Fruit fly (Drosophila melanogaster) whole organism, embryonic: Measurements from ENCODE around the gene drn.
A peak's percentile ranks its signal among the peaks of the same experiment; 100 is the strongest.

Experiments
- Bdp1 ChIP-seq: fragments of 200-800 bp; sonication (Bioruptor generic); optimal IDR thresholded peaks from 3 replicates; lab custom pipeline; 2016; ENCODE audit warnings: missing biosample characterization, missing genetic modification characterization
- C15 ChIP-seq: fragments of 200-800 bp; sonication (Bioruptor generic); IDR thresholded peaks from 3 replicates; pipeline ENCODE4 v1.3.6; 2022; ENCODE audit warnings: missing biosample characterization, missing genetic modification characterization
- CG10462 ChIP-seq: fragments of 200-800 bp; sonication (Bioruptor generic); optimal IDR thresholded peaks from 2 replicates; lab custom pipeline; 2016; ENCODE audit warnings: missing biosample characterization, missing genetic modification characterization
- CG11093 ChIP-seq: fragments of 200-800 bp; sonication (Bioruptor generic); IDR thresholded peaks from 3 replicates; pipeline ENCODE4 v1.3.6; 2022; ENCODE audit warnings: missing biosample characterization, missing genetic modification characterization
- CG11560 ChIP-seq: fragments of 200-800 bp; sonication (Bioruptor generic); IDR thresholded peaks from 3 replicates; pipeline ENCODE4 v1.3.6; 2022; ENCODE audit warnings: missing biosample characterization, missing genetic modification characterization
- CG12219 ChIP-seq: fragments of 200-800 bp; sonication (Bioruptor generic); optimal IDR thresholded peaks from 3 replicates; lab custom pipeline; 2018; ENCODE audit warnings: missing biosample characterization, mild to moderate bottlenecking, missing genetic modification characterization
- CG13624 ChIP-seq: fragments of 200-800 bp; sonication (Bioruptor generic); optimal IDR thresholded peaks from 2 replicates; lab custom pipeline; 2016; ENCODE audit warnings: missing biosample characterization, missing genetic modification characterization
- CG15011 ChIP-seq: fragments of 200-800 bp; sonication (Bioruptor generic); optimal IDR thresholded peaks from 3 replicates; lab custom pipeline; 2018; ENCODE audit warnings: missing biosample characterization, mild to moderate bottlenecking, missing genetic modification characterization
- CG1647 ChIP-seq: fragments of 200-800 bp; sonication (Bioruptor generic); optimal IDR thresholded peaks from 3 replicates; lab custom pipeline; 2016; ENCODE audit warnings: missing biosample characterization, missing genetic modification characterization
- CG17328 ChIP-seq: fragments of 200-800 bp; sonication (Bioruptor generic); IDR thresholded peaks from 2 replicates; pipeline ENCODE4 v1.3.6; 2022; ENCODE audit warnings: missing biosample characterization, missing genetic modification characterization
- CG17385 ChIP-seq: fragments of 200-800 bp; sonication (Bioruptor generic); optimal IDR thresholded peaks from 3 replicates; lab custom pipeline; 2018; ENCODE audit warnings: missing biosample characterization, mild to moderate bottlenecking, missing genetic modification characterization
- CG1792 ChIP-seq: fragments of 200-800 bp; sonication (Bioruptor generic); optimal IDR thresholded peaks from 2 replicates; lab custom pipeline; 2016; ENCODE audit warnings: missing biosample characterization, missing genetic modification characterization
- CG18619 ChIP-seq: fragments of 200-800 bp; sonication (Bioruptor generic); optimal IDR thresholded peaks from 3 replicates; lab custom pipeline; 2017; ENCODE audit warnings: missing biosample characterization, mild to moderate bottlenecking, missing genetic modification characterization
- CG2678 ChIP-seq: fragments of 200-800 bp; sonication (Bioruptor generic); optimal IDR thresholded peaks from 3 replicates; lab custom pipeline; 2019; ENCODE audit warnings: missing biosample characterization, mild to moderate bottlenecking, missing genetic modification characterization, moderate library complexity
- CG30020 ChIP-seq: fragments of 200-800 bp; optimal IDR thresholded peaks from 2 replicates; lab custom pipeline; 2019; ENCODE audit warnings: missing biosample characterization, mild to moderate bottlenecking, missing genetic modification characterization, moderate library complexity
- CG32767 ChIP-seq: fragments of 200-800 bp; sonication (Bioruptor generic); IDR thresholded peaks from 2 replicates; pipeline ENCODE4 v1.3.6; 2022; ENCODE audit warnings: missing biosample characterization, missing genetic modification characterization
- CG7745 ChIP-seq: fragments of 200-800 bp; sonication (Bioruptor generic); optimal IDR thresholded peaks from 2 replicates; lab custom pipeline; 2018; ENCODE audit warnings: missing biosample characterization, mild to moderate bottlenecking, missing genetic modification characterization, moderate library complexity
- CG9437 ChIP-seq: fragments of 200-800 bp; sonication (Bioruptor generic); optimal IDR thresholded peaks from 2 replicates; lab custom pipeline; 2018; ENCODE audit warnings: missing biosample characterization, mild to moderate bottlenecking, missing genetic modification characterization
- CG9876 ChIP-seq: fragments of 200-800 bp; sonication (Bioruptor generic); optimal IDR thresholded peaks from 2 replicates; lab custom pipeline; 2016; ENCODE audit warnings: missing biosample characterization, missing genetic modification characterization
- Camta ChIP-seq: fragments of 200-800 bp; sonication (Bioruptor generic); optimal IDR thresholded peaks from 2 replicates; lab custom pipeline; 2016; ENCODE audit warnings: missing biosample characterization, missing genetic modification characterization
- D19B ChIP-seq: fragments of 200-800 bp; sonication (Bioruptor generic); optimal IDR thresholded peaks from 2 replicates; lab custom pipeline; 2017; ENCODE audit warnings: missing biosample characterization, mild to moderate bottlenecking, missing genetic modification characterization
- Dek ChIP-seq: fragments of 200-800 bp; sonication (Bioruptor generic); optimal IDR thresholded peaks from 3 replicates; lab custom pipeline; 2019; ENCODE audit warnings: missing biosample characterization, mild to moderate bottlenecking, missing genetic modification characterization, moderate library complexity
- Dip3 ChIP-seq: fragments of 200-800 bp; sonication (Bioruptor generic); optimal IDR thresholded peaks from 3 replicates; lab custom pipeline; 2016; ENCODE audit warnings: missing biosample characterization, missing genetic modification characterization
- Ets65A ChIP-seq: fragments of 200-800 bp; sonication (Bioruptor generic); peaks from one replicate; lab custom pipeline; 2016; ENCODE audit warnings: missing biosample characterization, missing genetic modification characterization
- Fer1 ChIP-seq: fragments of 200-800 bp; sonication (Bioruptor generic); optimal IDR thresholded peaks from 2 replicates; lab custom pipeline; 2017; ENCODE audit warnings: missing biosample characterization, mild to moderate bottlenecking, missing genetic modification characterization
- HLH54F ChIP-seq: fragments of 200-800 bp; sonication (Bioruptor generic); optimal IDR thresholded peaks from 3 replicates; lab custom pipeline; 2016; ENCODE audit warnings: missing biosample characterization, missing genetic modification characterization
- HmgD ChIP-seq: fragments of 200-800 bp; sonication (Bioruptor generic); optimal IDR thresholded peaks from 3 replicates; lab custom pipeline; 2016; ENCODE audit warnings: missing biosample characterization, missing genetic modification characterization
- Lpt ChIP-seq: fragments of >200 bp; optimal IDR thresholded peaks from 2 replicates; lab custom pipeline; 2018; ENCODE audit warnings: missing biosample characterization, missing genetic modification characterization
- MTF-1 ChIP-seq: fragments of 200-800 bp; sonication (Bioruptor generic); optimal IDR thresholded peaks from 2 replicates; lab custom pipeline; 2018; ENCODE audit warnings: missing biosample characterization, mild to moderate bottlenecking, missing genetic modification characterization, borderline replicate concordance
- Oli ChIP-seq: fragments of 200-800 bp; sonication (Bioruptor generic); optimal IDR thresholded peaks from 2 replicates; lab custom pipeline; 2018; ENCODE audit warnings: missing biosample characterization, mild to moderate bottlenecking, missing genetic modification characterization, moderate library complexity
- Scr ChIP-seq: fragments of 200-800 bp; sonication (Bioruptor generic); IDR thresholded peaks from 2 replicates; pipeline ENCODE4 v1.3.6; 2022; ENCODE audit warnings: missing biosample characterization, missing genetic modification characterization; ENCODE audit not compliant: partially characterized antibody
- Xbp1 ChIP-seq: fragments of 200-800 bp; sonication (Bioruptor generic); optimal IDR thresholded peaks from 3 replicates; lab custom pipeline; 2016; ENCODE audit warnings: missing biosample characterization, mild to moderate bottlenecking, missing genetic modification characterization
- chif ChIP-seq, 2 experiments: fragments of 200-800 bp; sonication (Bioruptor generic); optimal IDR thresholded peaks; 3 replicates each; lab custom pipeline; 2016; ENCODE audit warnings: missing biosample characterization in 2 of 2, missing genetic modification characterization in 2 of 2
- dati ChIP-seq: fragments of 200-800 bp; sonication (Bioruptor generic); IDR thresholded peaks from 2 replicates; pipeline ENCODE4 v1.3.6; 2022; ENCODE audit warnings: missing biosample characterization, missing genetic modification characterization
- dimm ChIP-seq: fragments of 200-800 bp; sonication (Bioruptor generic); IDR thresholded peaks from 2 replicates; pipeline ENCODE4 v1.3.6; 2022; ENCODE audit warnings: missing biosample characterization, missing genetic modification characterization
- gsb-n ChIP-seq: fragments of 200-800 bp; sonication (Bioruptor generic); optimal IDR thresholded peaks from 3 replicates; lab custom pipeline; 2018; ENCODE audit warnings: missing biosample characterization, mild to moderate bottlenecking, missing genetic modification characterization
- her ChIP-seq: fragments of 200-800 bp; sonication (Bioruptor generic); optimal IDR thresholded peaks from 2 replicates; lab custom pipeline; 2016; ENCODE audit warnings: missing biosample characterization, missing genetic modification characterization
- jumu ChIP-seq: fragments of 200-800 bp; sonication (Bioruptor generic); optimal IDR thresholded peaks from 3 replicates; lab custom pipeline; 2016; ENCODE audit warnings: missing biosample characterization, missing genetic modification characterization
- ken ChIP-seq: fragments of 200-800 bp; sonication (Bioruptor generic); IDR thresholded peaks from 3 replicates; pipeline ENCODE4 v1.3.6; 2022; ENCODE audit warnings: missing biosample characterization, missing genetic modification characterization
- mirr ChIP-seq: fragments of 200-800 bp; sonication (Bioruptor generic); optimal IDR thresholded peaks from 3 replicates; lab custom pipeline; 2018; ENCODE audit warnings: missing biosample characterization, mild to moderate bottlenecking, missing genetic modification characterization
- p53 ChIP-seq: fragments of 200-800 bp; sonication (Bioruptor generic); optimal IDR thresholded peaks from 2 replicates; lab custom pipeline; 2016; ENCODE audit warnings: missing biosample characterization, missing genetic modification characterization
- psq ChIP-seq: fragments of 200-800 bp; sonication (Bioruptor generic); optimal IDR thresholded peaks from 2 replicates; lab custom pipeline; 2017; ENCODE audit warnings: missing biosample characterization, missing genetic modification characterization
- pum ChIP-seq: fragments of 200-800 bp; sonication (Bioruptor generic); optimal IDR thresholded peaks from 2 replicates; lab custom pipeline; 2016; ENCODE audit warnings: missing biosample characterization, missing genetic modification characterization
- pzg ChIP-seq: fragments of 200-800 bp; sonication (Bioruptor generic); optimal IDR thresholded peaks from 3 replicates; lab custom pipeline; 2018; ENCODE audit warnings: missing biosample characterization, mild to moderate bottlenecking, missing genetic modification characterization, moderate library complexity
- ro ChIP-seq: fragments of 200-800 bp; sonication (Bioruptor generic); IDR thresholded peaks from 2 replicates; pipeline ENCODE4 v1.3.6; 2022; ENCODE audit warnings: missing biosample characterization, missing genetic modification characterization
- sima ChIP-seq: fragments of 200-800 bp; sonication (Bioruptor generic); optimal IDR thresholded peaks from 2 replicates; lab custom pipeline; 2016; ENCODE audit warnings: missing biosample characterization, missing genetic modification characterization
- so ChIP-seq: fragments of 200-800 bp; sonication (Bioruptor generic); IDR thresholded peaks from 3 replicates; pipeline ENCODE4 v1.3.6; 2022; ENCODE audit warnings: missing biosample characterization, missing genetic modification characterization
- stwl ChIP-seq: fragments of 200-800 bp; sonication (Bioruptor generic); optimal IDR thresholded peaks from 3 replicates; lab custom pipeline; 2018; ENCODE audit warnings: missing biosample characterization, mild to moderate bottlenecking, missing genetic modification characterization, moderate library complexity
- tgo ChIP-seq: fragments of 200-800 bp; sonication (Bioruptor generic); IDR thresholded peaks from 3 replicates; pipeline ENCODE4 v1.3.6; 2022; ENCODE audit warnings: missing biosample characterization, missing genetic modification characterization
- tll ChIP-seq, 2 experiments: fragments of 200-800 bp in 1 of 2; fragments of >200 bp in 1 of 2; sonication (Bioruptor generic) in 1 of 2; optimal IDR thresholded peaks; 2 replicates each; lab custom pipeline; 2017 to 2019; ENCODE audit warnings: missing biosample characterization in 2 of 2, missing genetic modification characterization in 2 of 2, mild to moderate bottlenecking in 1 of 2, moderate library complexity in 1 of 2
- zf30C ChIP-seq: fragments of 200-800 bp; sonication (Bioruptor generic); optimal IDR thresholded peaks from 3 replicates; lab custom pipeline; 2018; ENCODE audit warnings: missing biosample characterization, mild to moderate bottlenecking, missing genetic modification characterization

drn gene

dm6 chr3R:9394385-9395042 is 54.5 kb downstream of the drn start, which contains the start of gene FER (continued):
- peak in 1 of 2 experiments; percentile 50 for TF ChIP-seq tll (GFP tag; optimal IDR thresholded peaks at IDR 0.05; lab: Kevin White, UChicago)
- no peak for TF ChIP-seq Lpt
- peak; percentile 0 for TF ChIP-seq HLH54F
- TF ChIP-seq dati = 0 out of 2 replicates have a peak, but pooled peaks have one; percentile 12
- peak; percentile 47; the same call in 1 of the 3 replicates for TF ChIP-seq ken (GFP tag; lab: Robert Waterston, UW)
- TF ChIP-seq chif (GFP tag; optimal IDR thresholded peaks at IDR 0.05; lab: Kevin White, UChicago) = peak in 1 of 2 experiments; percentile 12
- peak; percentile 80 for TF ChIP-seq Ets65A
- TF ChIP-seq Dip3 (GFP tag; lab: Kevin White, UChicago) = no peak
- no peak for TF ChIP-seq CG30020
- TF ChIP-seq CG15011 (GFP tag; lab: Kevin White, UChicago) = no peak
- no peak for TF ChIP-seq CG9437 (GFP tag; lab: Kevin White, UChicago)
- peak; percentile 44 for TF ChIP-seq CG1647 (GFP tag; lab: Kevin White, UChicago)
- no peak for TF ChIP-seq CG11093 (GFP tag; lab: Robert Waterston, UW)
- no peak for TF ChIP-seq Oli (tag; lab: Kevin White, UChicago)
- no peak for TF ChIP-seq D19B (GFP tag; lab: Kevin White, UChicago)
- TF ChIP-seq CG1792 (GFP tag; lab: Kevin White, UChicago) = no peak
- TF ChIP-seq jumu (GFP tag; lab: Kevin White, UChicago) = no peak
- no peak for TF ChIP-seq p53
- no peak for TF ChIP-seq sima (GFP tag; lab: Kevin White, UChicago)
- TF ChIP-seq Camta = peak; percentile 12
- TF ChIP-seq CG11560 (tag; lab: Robert Waterston, UW) = no peak
- peak; percentile 31 for TF ChIP-seq CG2678 (tag; lab: Kevin White, UChicago)
- TF ChIP-seq CG7745 = no peak
- no peak for TF ChIP-seq dimm (GFP tag; lab: Robert Waterston, UW)
- no peak for TF ChIP-seq CG32767
- TF ChIP-seq CG17385 (GFP tag; lab: Kevin White, UChicago) = peak; percentile 38
- peak; percentile 69 for TF ChIP-seq Fer1
- no peak for TF ChIP-seq CG9876 (GFP tag; lab: Kevin White, UChicago)
- peak; percentile 55 for TF ChIP-seq CG12219 (GFP tag; lab: Kevin White, UChicago)
- peak; percentile 52 for TF ChIP-seq Scr (GFP tag; lab: Robert Waterston, UW)
- TF ChIP-seq pzg (GFP tag; lab: Kevin White, UChicago) = no peak
- TF ChIP-seq C15 (GFP tag; lab: Robert Waterston, UW) = no peak
- no peak for TF ChIP-seq psq (GFP tag; lab: Kevin White, UChicago)
- TF ChIP-seq CG13624 (GFP tag; lab: Kevin White, UChicago) = peak; percentile 2
- peak; percentile 54 for TF ChIP-seq mirr (GFP tag; lab: Kevin White, UChicago)
- TF ChIP-seq tgo (GFP tag; lab: Robert Waterston, UW) = no peak
- TF ChIP-seq her (GFP tag; lab: Kevin White, UChicago) = peak; percentile 61
- TF ChIP-seq pum (GFP tag; lab: Kevin White, UChicago) = no peak
- peak; percentile 13 for TF ChIP-seq CG10462
- no peak for TF ChIP-seq Xbp1 (GFP tag; lab: Kevin White, UChicago)
- peak; percentile 86 for TF ChIP-seq zf30C (GFP tag; lab: Kevin White, UChicago)
- TF ChIP-seq Dek (tag; lab: Kevin White, UChicago) = peak; percentile 24
- TF ChIP-seq CG18619 (GFP tag; lab: Kevin White, UChicago) = no peak
- TF ChIP-seq CG17328 (GFP tag; lab: Robert Waterston, UW) = 0 out of 2 replicates have a peak, but pooled peaks have one; percentile 9
- no peak for TF ChIP-seq gsb-n (tag; lab: Kevin White, UChicago)
- no peak for TF ChIP-seq ro (GFP tag; lab: Robert Waterston, UW)
- TF ChIP-seq stwl (tag; lab: Kevin White, UChicago) = no peak
- TF ChIP-seq HmgD (GFP tag; lab: Kevin White, UChicago) = peak; percentile 69
- peak; percentile 70 for TF ChIP-seq MTF-1 (GFP tag; lab: Kevin White, UChicago)
- peak; percentile 63; the same call in 2 of the 3 replicates for TF ChIP-seq so
- no peak for TF ChIP-seq Bdp1 (GFP tag; lab: Kevin White, UChicago)
